Fruit fly (Drosophila melanogaster): ENCODE measurements around the gene EMC2A.

Gene EMC2A

dm6 chr3R:17002218-17003110 lies 6.6 kb upstream of the EMC2A start, which contains the start of the genes Sf3a1 and Irc (continued):
- TF ChIP-seq ci (GFP tag; IDR thresholded peaks at IDR 0.05) (peak; percentile 14; the same call in 1 of the 3 replicates), Hr78 (GFP tag; optimal IDR thresholded peaks at IDR 0.05) (peak in 1 of 2 experiments; percentile 20), cwo (GFP tag; optimal IDR thresholded peaks at IDR 0.05) (peak; percentile 2), CG42726 (GFP tag; IDR thresholded peaks at IDR 0.05; ENCODE audit: partially characterized antibody) (peak; percentile 96), prd (optimal IDR thresholded peaks at IDR 0.05) (no peak), prd (GFP tag; IDR thresholded peaks at IDR 0.05) (0 out of 3 replicates have a peak, but pooled peaks have one; percentile 31), CG7987 (GFP tag; optimal IDR thresholded peaks at IDR 0.05) (peak; percentile 78), lilli (GFP tag; optimal IDR thresholded peaks at IDR 0.05) (peak; percentile 59), Scr (GFP tag; IDR thresholded peaks at IDR 0.05; ENCODE audit: partially characterized antibody) (peak; percentile 94), sr (GFP tag; IDR thresholded peaks at IDR 0.05) (peak; percentile 47; the same call in 2 of the 3 replicates), wek (GFP tag; optimal IDR thresholded peaks at IDR 0.05) (peak; percentile 98), ham (GFP tag; IDR thresholded peaks at IDR 0.05) (no peak), CG1603 (tag; optimal IDR thresholded peaks at IDR 0.05) (peak; percentile 81), H15 (GFP tag; IDR thresholded peaks at IDR 0.05) (no peak; the same call in 2 of the 3 replicates), unc-4 (GFP tag; IDR thresholded peaks at IDR 0.05; ENCODE audit: partially characterized antibody) (peak; percentile 96), zfh2 (GFP tag; optimal IDR thresholded peaks at IDR 0.05) (peak; percentile 46), vnd (GFP tag; IDR thresholded peaks at IDR 0.05; ENCODE audit: partially characterized antibody) (peak; percentile 94), CG9609 (GFP tag; optimal IDR thresholded peaks at IDR 0.05) (peak; percentile 2), bcd (GFP tag; optimal IDR thresholded peaks at IDR 0.05) (peak; percentile 1), lbe (GFP tag; optimal IDR thresholded peaks at IDR 0.05) (peak; percentile 22), CG31365 (tag; optimal IDR thresholded peaks at IDR 0.05) (no peak), Ets65A (GFP tag) (peak; percentile 90), Trl (optimal IDR thresholded peaks at IDR 0.05) (no peak), Trl (GFP tag; optimal IDR thresholded peaks at IDR 0.05) (peak; percentile 45), HLH54F (GFP tag; optimal IDR thresholded peaks at IDR 0.05) (peak; percentile 13), her (GFP tag; optimal IDR thresholded peaks at IDR 0.05) (peak; percentile 73), BEAF-32 (GFP tag; optimal IDR thresholded peaks at IDR 0.05) (peak; percentile 96), CoRest (tag; optimal IDR thresholded peaks at IDR 0.05) (peak; percentile 31), abd-A (tag; optimal IDR thresholded peaks at IDR 0.05) (no peak), dm (GFP tag; optimal IDR thresholded peaks at IDR 0.05) (peak; percentile 44), CG30020 (tag; optimal IDR thresholded peaks at IDR 0.05) (peak; percentile 18), Dek (tag; optimal IDR thresholded peaks at IDR 0.05) (no peak), CG11696 (GFP tag; IDR thresholded peaks at IDR 0.05) (no peak), HmgZ (tag; optimal IDR thresholded peaks at IDR 0.05) (peak; percentile 75), nmo (GFP tag; optimal IDR thresholded peaks at IDR 0.05) (peak; percentile 56), E2f2 (GFP tag; IDR thresholded peaks at IDR 0.05) (peak; percentile 97), CG33213 (GFP tag; optimal IDR thresholded peaks at IDR 0.05) (peak; percentile 62), BtbVII (GFP tag; optimal IDR thresholded peaks at IDR 0.05) (peak; percentile 0), eve (GFP tag; optimal IDR thresholded peaks at IDR 0.05) (no peak), CG4820 (GFP tag; optimal IDR thresholded peaks at IDR 0.05) (no peak), B-H1 (GFP tag; IDR thresholded peaks at IDR 0.05) (no peak), CG12391 (tag; optimal IDR thresholded peaks at IDR 0.05) (peak; percentile 50), Xrp1 (GFP tag; IDR thresholded peaks at IDR 0.05) (no peak), Bgb (GFP tag; IDR thresholded peaks at IDR 0.05; ENCODE audit: partially characterized antibody) (peak; percentile 98), CG7745 (tag; optimal IDR thresholded peaks at IDR 0.05) (no peak), ara (GFP tag; IDR thresholded peaks at IDR 0.05) (no peak), CG30403 (GFP tag; optimal IDR thresholded peaks at IDR 0.05) (peak; percentile 47), CG17186 (GFP tag; optimal IDR thresholded peaks at IDR 0.05) (peak; percentile 30)
